Fruit fly (Drosophila melanogaster): ENCODE results near the gene CG45413.

The CG45413 gene

DNA sequence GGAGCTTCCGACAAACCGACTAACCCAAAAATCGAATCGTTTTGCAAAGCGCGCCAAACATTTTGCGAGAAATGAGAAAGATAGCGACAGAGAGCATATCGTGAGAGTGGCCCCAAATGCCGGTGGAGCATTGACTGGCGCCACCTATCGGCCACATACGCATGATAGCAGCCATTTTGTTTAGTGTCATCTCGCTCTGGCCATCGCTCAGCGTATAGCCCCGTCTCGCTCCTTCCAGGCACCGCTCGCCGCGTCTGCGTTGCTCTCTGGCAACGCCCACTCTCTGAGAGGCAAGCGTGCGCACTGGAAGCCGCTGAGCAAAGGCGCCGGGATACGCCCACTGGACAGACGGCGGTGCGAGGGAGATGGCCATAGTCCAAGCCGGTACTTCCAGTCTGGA lies 27.8 kb downstream of the CG45413 start (continued):
- 0 out of 2 replicates have a peak, but pooled peaks have one; percentile 27 for TF ChIP-seq H2.0 (GFP tag; IDR thresholded peaks at IDR 0.05)
- TF ChIP-seq trem (tag; optimal IDR thresholded peaks at IDR 0.05) = no peak
- no peak for TF ChIP-seq pita (GFP tag; optimal IDR thresholded peaks at IDR 0.05)
- no peak for TF ChIP-seq salm (tag; optimal IDR thresholded peaks at IDR 0.05)
- TF ChIP-seq Optix (GFP tag; IDR thresholded peaks at IDR 0.05) = peak; percentile 67; the same call in 1 of the 3 replicates
- no peak for TF ChIP-seq CG9876 (GFP tag; optimal IDR thresholded peaks at IDR 0.05)
- peak; percentile 30 for TF ChIP-seq CG2712 (tag; optimal IDR thresholded peaks at IDR 0.05)
- peak; percentile 46 for TF ChIP-seq twi (tag; optimal IDR thresholded peaks at IDR 0.05)
- TF ChIP-seq Dp (GFP tag; optimal IDR thresholded peaks at IDR 0.05) = no peak
- TF ChIP-seq CG4854 (GFP tag; optimal IDR thresholded peaks at IDR 0.05) = no peak
- TF ChIP-seq odd (GFP tag; optimal IDR thresholded peaks at IDR 0.05) = no peak
- no peak for TF ChIP-seq jing (GFP tag; optimal IDR thresholded peaks at IDR 0.05)
- no peak for TF ChIP-seq crc (GFP tag; optimal IDR thresholded peaks at IDR 0.05)
- TF ChIP-seq CG2116 (GFP tag; optimal IDR thresholded peaks at IDR 0.05) = no peak
- no peak for TF ChIP-seq YL-1 (GFP tag; optimal IDR thresholded peaks at IDR 0.05)
- no peak for TF ChIP-seq Elba2 (GFP tag; optimal IDR thresholded peaks at IDR 0.05)
- TF ChIP-seq Mes4 (GFP tag; optimal IDR thresholded peaks at IDR 0.05) = no peak
- no peak for TF ChIP-seq B-H2 (GFP tag; optimal IDR thresholded peaks at IDR 0.05)
- 0 out of 2 replicates have a peak, but pooled peaks have one; percentile 15 for TF ChIP-seq CG17612 (GFP tag; IDR thresholded peaks at IDR 0.05)
- no peak for TF ChIP-seq sima (GFP tag; optimal IDR thresholded peaks at IDR 0.05)
- TF ChIP-seq CG1792 (GFP tag; optimal IDR thresholded peaks at IDR 0.05) = no peak
- TF ChIP-seq CG11695 (GFP tag; IDR thresholded peaks at IDR 0.05) = peak; percentile 46; the same call in 1 of the 3 replicates
- no peak for TF ChIP-seq CG16863 (GFP tag; optimal IDR thresholded peaks at IDR 0.05)
- peak; percentile 68; the same call in 2 of the 3 replicates for TF ChIP-seq z (GFP tag; IDR thresholded peaks at IDR 0.05)
- no peak for TF ChIP-seq fru (optimal IDR thresholded peaks at IDR 0.05)
- TF ChIP-seq bsh (GFP tag; optimal IDR thresholded peaks at IDR 0.05) = no peak
- no peak for TF ChIP-seq CG14860 (GFP tag; IDR thresholded peaks at IDR 0.05; ENCODE audit: partially characterized antibody)
- no peak for TF ChIP-seq CG17359 (tag; optimal IDR thresholded peaks at IDR 0.05)
- peak; percentile 78; the same call in 2 of the 3 replicates for TF ChIP-seq CG11456 (GFP tag; IDR thresholded peaks at IDR 0.05)
- no peak for TF ChIP-seq CG18262 (tag; optimal IDR thresholded peaks at IDR 0.05)
- TF ChIP-seq CG6175 (GFP tag; IDR thresholded peaks at IDR 0.05) = 0 out of 3 replicates have a peak, but pooled peaks have one; percentile 30
- TF ChIP-seq Xrp1 (GFP tag; IDR thresholded peaks at IDR 0.05) = no peak
- no peak for TF ChIP-seq CG17802 (tag; optimal IDR thresholded peaks at IDR 0.05)
- no peak for TF ChIP-seq CG1647 (GFP tag; optimal IDR thresholded peaks at IDR 0.05)
- no peak for TF ChIP-seq ems (GFP tag; optimal IDR thresholded peaks at IDR 0.05)
- TF ChIP-seq Dip2 (GFP tag; IDR thresholded peaks at IDR 0.05) = no peak
- TF ChIP-seq run (tag; optimal IDR thresholded peaks at IDR 0.05) = no peak
- no peak for TF ChIP-seq corto (GFP tag; optimal IDR thresholded peaks at IDR 0.05)
- TF ChIP-seq gcm2 (GFP tag; optimal IDR thresholded peaks at IDR 0.05) = no peak
- TF ChIP-seq bbx (GFP tag; IDR thresholded peaks at IDR 0.05; ENCODE audit: partially characterized antibody) = peak; percentile 22; the same call in 1 of the 2 replicates
- TF ChIP-seq CG16813 (GFP tag; IDR thresholded peaks at IDR 0.05; ENCODE audit: partially characterized antibody) = peak; percentile 46; the same call in 2 of the 3 replicates
- 0 out of 3 replicates have a peak, but pooled peaks have one; percentile 29 for TF ChIP-seq zen2 (GFP tag; IDR thresholded peaks at IDR 0.05; ENCODE audit: partially characterized antibody)
- TF ChIP-seq CG15479 (GFP tag; optimal IDR thresholded peaks at IDR 0.05) = no peak
- TF ChIP-seq mld (GFP tag; IDR thresholded peaks at IDR 0.05; ENCODE audit: partially characterized antibody) = no peak
- no peak for TF ChIP-seq CkIIα-i1 (GFP tag; IDR thresholded peaks at IDR 0.05)
- no peak for TF ChIP-seq al (GFP tag; IDR thresholded peaks at IDR 0.05)
- no peak for TF ChIP-seq Stat92E (GFP tag; optimal IDR thresholded peaks at IDR 0.05)
- TF ChIP-seq Hmx (GFP tag; optimal IDR thresholded peaks at IDR 0.05) = no peak
- no peak for TF ChIP-seq CG17912 (GFP tag; optimal IDR thresholded peaks at IDR 0.05)
- no peak for TF ChIP-seq CG2875 (GFP tag; optimal IDR thresholded peaks at IDR 0.05)
- peak; percentile 64 for TF ChIP-seq yki (optimal IDR thresholded peaks at IDR 0.05)

Measured in whole organism, embryonic.